Worm (Caenorhabditis elegans) whole organism, L4 larva: Measurements from ENCODE around the gene R02C2.1.

ENCODE experiments used
- fkh-10 ChIP-seq: fragments of 150-350 bp; optimal IDR thresholded peaks from 2 replicates; lab custom pipeline; 2014; ENCODE audit warnings: missing biosample characterization, missing genetic modification reagents, missing genetic modification characterization
- fos-1 ChIP-seq: fragments of 150-350 bp; optimal IDR thresholded peaks from 2 replicates; lab custom pipeline; 2014; ENCODE audit warnings: missing biosample characterization, missing genetic modification characterization
- nhr-11 ChIP-seq: fragments of 150-350 bp; optimal IDR thresholded peaks from 2 replicates; lab custom pipeline; 2014; ENCODE audit warnings: missing biosample characterization, missing genetic modification characterization
- nhr-237 ChIP-seq: sonication (generic microtip); optimal IDR thresholded peaks from 2 replicates; lab custom pipeline; 2017; ENCODE audit warnings: missing biosample characterization, missing genetic modification characterization
- unc-62 ChIP-seq, 3 experiments: fragments of 150-350 bp in 1 of 3; sonication (generic microtip); optimal IDR thresholded peaks in 2 of 3; peaks in 1 of 3; 1 replicate in 1 of 3; 2 replicates in 2 of 3; lab custom pipeline; 2014 to 2017; ENCODE audit warnings: missing biosample characterization in 3 of 3, missing genetic modification characterization in 3 of 3, missing genetic modification reagents in 3 of 3, missing genotype in 1 of 3

ce11 chrV:201300-201699, 36.7 kb downstream of the R02C2.1 start, which contains the start of gene trpp-1:
- TF ChIP-seq fkh-10 (GFP tag; lab: Kevin White, UChicago) (no peak), nhr-237 (tag; lab: Kevin White, UChicago) (no peak), unc-62 (GFP tag; optimal IDR thresholded peaks at IDR 0.05 in 1 of 2; lab: Kevin White, UChicago) (no peak), unc-62 (tag; optimal IDR thresholded peaks at IDR 0.05; lab: Kevin White, UChicago) (no peak), nhr-11 (tag; lab: Kevin White, UChicago) (no peak), fos-1 (tag; lab: Kevin White, UChicago) (no peak)
